In the genomic region with DNA sequence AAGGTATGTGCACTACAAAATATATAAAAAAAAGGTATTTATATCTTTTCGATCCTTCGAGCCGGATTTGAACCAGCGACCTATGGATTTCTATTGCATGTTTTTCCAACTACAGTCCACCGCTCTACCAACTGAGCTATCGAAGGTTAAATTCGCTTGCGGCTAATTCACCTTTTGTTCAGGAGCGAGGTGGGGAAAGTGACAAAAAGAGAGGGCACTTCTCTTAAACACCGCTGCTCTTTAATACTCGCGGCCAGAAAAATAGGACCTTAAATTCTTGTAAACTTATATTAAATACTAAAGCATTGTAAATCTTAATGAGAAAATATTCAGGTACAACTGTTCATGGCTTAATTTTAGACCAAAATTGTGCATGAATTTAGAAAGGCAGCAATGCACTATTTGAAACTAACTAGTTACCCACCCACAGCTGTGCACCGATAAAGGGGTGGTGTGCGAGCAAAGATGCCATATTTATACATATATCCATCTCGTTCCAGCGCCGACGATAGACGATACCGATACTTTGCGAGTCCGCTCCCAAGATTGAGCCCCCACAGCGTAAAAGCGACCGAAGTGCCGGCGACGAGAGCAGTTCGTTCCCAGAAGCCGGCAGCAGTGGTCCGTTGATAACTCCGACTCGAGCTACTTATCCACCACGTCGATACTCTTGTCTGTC, we compare ENCODE assay signal across 5 fruit fly cellular contexts.
TF ChIP-seq lines count a peak whose summit lies in the region.

No protein-coding gene starts in this region.

TF ChIP-seq in whole organism, adult, 20 proteins besides CTCF, POLR2A, EP300 and RAD21 (continued from another document):
- TF ChIP-seq CG1620 (GFP tag; optimal IDR thresholded peaks at IDR 0.05; lab: Kevin White, UChicago) (peak; percentile 95), bab1 (GFP tag; optimal IDR thresholded peaks at IDR 0.05; lab: Kevin White, UChicago) (peak; percentile 97), cic (GFP tag; optimal IDR thresholded peaks at IDR 0.05; lab: Kevin White, UChicago) (peak; percentile 93), Hr96 (GFP tag; optimal IDR thresholded peaks at IDR 0.05; lab: Kevin White, UChicago) (peak; percentile 97)
TF ChIP-seq in whole organism, adult: peak in this region for 18.

TF ChIP-seq in whole organism, embryonic, 481 proteins besides CTCF, POLR2A, EP300 and RAD21 (continued from another document and continues in another):
- peak; percentile 98 for TF ChIP-seq CG2678 (tag; optimal IDR thresholded peaks at IDR 0.05; lab: Kevin White, UChicago)
- TF ChIP-seq C15 (GFP tag; IDR thresholded peaks at IDR 0.05; lab: Robert Waterston, UW) = peak; percentile 94
- TF ChIP-seq cwo (GFP tag; optimal IDR thresholded peaks at IDR 0.05; lab: Kevin White, UChicago) = peak; percentile 97
- TF ChIP-seq fd3F (GFP tag; optimal IDR thresholded peaks at IDR 0.05; lab: Kevin White, UChicago) = peak; percentile 92
- TF ChIP-seq Nf-YA (GFP tag; IDR thresholded peaks at IDR 0.05; lab: Robert Waterston, UW) = peak; percentile 96
- peak; percentile 96 for TF ChIP-seq Camta (GFP tag; optimal IDR thresholded peaks at IDR 0.05; lab: Kevin White, UChicago)
- TF ChIP-seq lilli (GFP tag; optimal IDR thresholded peaks at IDR 0.05; lab: Kevin White, UChicago) = peak; percentile 99
- TF ChIP-seq gce (GFP tag; IDR thresholded peaks at IDR 0.05; lab: Robert Waterston, UW) = peak; percentile 96
- TF ChIP-seq dysf (GFP tag; IDR thresholded peaks at IDR 0.05; lab: Robert Waterston, UW) = peak; percentile 97
- TF ChIP-seq pan (optimal IDR thresholded peaks at IDR 0.05; lab: Kevin White, UChicago) = no peak
- TF ChIP-seq pan (GFP tag; optimal IDR thresholded peaks at IDR 0.05 in 1 of 2, IDR thresholded peaks at IDR 0.05 in 1 of 2) = peak in 1 of 2 experiments; percentile 97
- TF ChIP-seq tgo (GFP tag; IDR thresholded peaks at IDR 0.05; lab: Robert Waterston, UW) = peak; percentile 96
- TF ChIP-seq crc (GFP tag; optimal IDR thresholded peaks at IDR 0.05; lab: Kevin White, UChicago) = peak; percentile 96
- peak; percentile 90 for TF ChIP-seq CG18011 (GFP tag; optimal IDR thresholded peaks at IDR 0.05; lab: Kevin White, UChicago)
- peak; percentile 98 for TF ChIP-seq CG13624 (GFP tag; optimal IDR thresholded peaks at IDR 0.05; lab: Kevin White, UChicago)
- TF ChIP-seq CG3163 (GFP tag; optimal IDR thresholded peaks at IDR 0.05; lab: Kevin White, UChicago) = peak; percentile 100
- TF ChIP-seq MBD-R2 (GFP tag; IDR thresholded peaks at IDR 0.05; lab: Robert Waterston, UW) = peak; percentile 92
- TF ChIP-seq Blimp-1 (GFP tag; optimal IDR thresholded peaks at IDR 0.05; lab: Kevin White, UChicago) = peak; percentile 97
- TF ChIP-seq jumu (GFP tag; optimal IDR thresholded peaks at IDR 0.05; lab: Kevin White, UChicago) = peak; percentile 97
- peak; percentile 96 for TF ChIP-seq CG7987 (GFP tag; optimal IDR thresholded peaks at IDR 0.05; lab: Kevin White, UChicago)
- TF ChIP-seq pros (GFP tag; optimal IDR thresholded peaks at IDR 0.05; lab: Kevin White, UChicago) = peak; percentile 87
- peak; percentile 66 for TF ChIP-seq Bgb (GFP tag; IDR thresholded peaks at IDR 0.05; lab: Robert Waterston, UW; ENCODE audit: partially characterized antibody)
- peak; percentile 98 for TF ChIP-seq tin (GFP tag; optimal IDR thresholded peaks at IDR 0.05; lab: Kevin White, UChicago)
- TF ChIP-seq Dip2 (GFP tag; IDR thresholded peaks at IDR 0.05; lab: Robert Waterston, UW) = peak; percentile 51; the same call in 1 of the 2 replicates
- peak; percentile 99 for TF ChIP-seq ci (GFP tag; IDR thresholded peaks at IDR 0.05; lab: Robert Waterston, UW)
- TF ChIP-seq gsb (GFP tag; IDR thresholded peaks at IDR 0.05; lab: Robert Waterston, UW) = peak; percentile 87
- TF ChIP-seq CHES-1-like (GFP tag; optimal IDR thresholded peaks at IDR 0.05; lab: Kevin White, UChicago) = peak; percentile 96
- TF ChIP-seq schlank (tag; optimal IDR thresholded peaks at IDR 0.05; lab: Kevin White, UChicago) = peak; percentile 96
- TF ChIP-seq gem (tag; optimal IDR thresholded peaks at IDR 0.05; lab: Kevin White, UChicago) = peak; percentile 99

TF ChIP-seq in whole organism, prepupa, 60 proteins besides CTCF, POLR2A, EP300 and RAD21 (continued from another document and continues in another):
- TF ChIP-seq Eip93F (GFP tag; optimal IDR thresholded peaks at IDR 0.05; lab: Kevin White, UChicago) (peak; percentile 97), CG6792 (GFP tag; optimal IDR thresholded peaks at IDR 0.05; lab: Kevin White, UChicago) (peak; percentile 98), CG15336 (GFP tag; IDR thresholded peaks at IDR 0.05; lab: Robert Waterston, UW) (peak; percentile 99), CG16779 (tag; optimal IDR thresholded peaks at IDR 0.05; lab: Kevin White, UChicago) (peak; percentile 97), CG4318 (GFP tag; optimal IDR thresholded peaks at IDR 0.05; lab: Kevin White, UChicago) (peak; percentile 96), fd85E (GFP tag; optimal IDR thresholded peaks at IDR 0.05; lab: Kevin White, UChicago) (peak; percentile 94), dsx (GFP tag; optimal IDR thresholded peaks at IDR 0.05; lab: Kevin White, UChicago; ENCODE audit: poor library complexity, severe bottlenecking) (peak; percentile 97), Hr4 (GFP tag; optimal IDR thresholded peaks at IDR 0.05; lab: Kevin White, UChicago) (peak; percentile 99), CG10631 (GFP tag; optimal IDR thresholded peaks at IDR 0.05; lab: Kevin White, UChicago) (peak; percentile 98), CG8119 (GFP tag; IDR thresholded peaks at IDR 0.05; lab: Robert Waterston, UW) (peak; percentile 98), Blimp-1 (GFP tag; optimal IDR thresholded peaks at IDR 0.05; lab: Kevin White, UChicago) (peak; percentile 88), Smox (GFP tag; optimal IDR thresholded peaks at IDR 0.05; lab: Kevin White, UChicago) (peak; percentile 97), CG1621 (tag; optimal IDR thresholded peaks at IDR 0.05; lab: Kevin White, UChicago) (peak; percentile 98), Sox102F (GFP tag; optimal IDR thresholded peaks at IDR 0.05; lab: Kevin White, UChicago) (peak; percentile 98), ss (GFP tag; optimal IDR thresholded peaks at IDR 0.05; lab: Kevin White, UChicago) (peak; percentile 96 to 97), CG11902 (GFP tag; optimal IDR thresholded peaks at IDR 0.05; lab: Kevin White, UChicago) (peak; percentile 90), Gug (GFP tag; IDR thresholded peaks at IDR 0.05; lab: Robert Waterston, UW) (peak; percentile 96), Sox14 (GFP tag; optimal IDR thresholded peaks at IDR 0.05; lab: Kevin White, UChicago) (peak; percentile 98), CG7368 (GFP tag; optimal IDR thresholded peaks at IDR 0.05; lab: Kevin White, UChicago) (peak; percentile 98), CG6808 (GFP tag; optimal IDR thresholded peaks at IDR 0.05; lab: Kevin White, UChicago) (peak; percentile 96), vri (GFP tag; optimal IDR thresholded peaks at IDR 0.05; lab: Kevin White, UChicago) (peak; percentile 98), acj6 (GFP tag; optimal IDR thresholded peaks at IDR 0.05; lab: Kevin White, UChicago) (peak; percentile 98), CG8632 (GFP tag; optimal IDR thresholded peaks at IDR 0.05; lab: Kevin White, UChicago) (peak; percentile 97), esn (GFP tag; optimal IDR thresholded peaks at IDR 0.05; lab: Kevin White, UChicago) (peak; percentile 99), topi (GFP tag; optimal IDR thresholded peaks at IDR 0.05; lab: Kevin White, UChicago) (peak; percentile 98), OdsH (GFP tag; optimal IDR thresholded peaks at IDR 0.05; lab: Kevin White, UChicago) (peak; percentile 98), CG11294 (GFP tag; IDR thresholded peaks at IDR 0.05; lab: Robert Waterston, UW) (peak; percentile 94), Ets21C (GFP tag; optimal IDR thresholded peaks at IDR 0.05; lab: Kevin White, UChicago) (peak; percentile 94), fd59A (GFP tag; optimal IDR thresholded peaks at IDR 0.05; lab: Kevin White, UChicago) (peak; percentile 93), CG34406 (GFP tag; optimal IDR thresholded peaks at IDR 0.05; lab: Kevin White, UChicago) (peak; percentile 97)

TF ChIP-seq in whole organism, pupa, 21 proteins besides CTCF, POLR2A, EP300 and RAD21 (continued from another document):
- TF ChIP-seq CG14655 (GFP tag; optimal IDR thresholded peaks at IDR 0.05; lab: Kevin White, UChicago) (peak; percentile 98), CG8159 (tag; optimal IDR thresholded peaks at IDR 0.05; lab: Kevin White, UChicago) (peak; percentile 98), CG8301 (tag; optimal IDR thresholded peaks at IDR 0.05; lab: Kevin White, UChicago) (peak; percentile 99)

TF ChIP-seq in whole organism, wandering third instar larva, 38 proteins besides CTCF, POLR2A, EP300 and RAD21 (continued from another document):
- TF ChIP-seq HLH106 (tag; optimal IDR thresholded peaks at IDR 0.05; lab: Kevin White, UChicago) (peak; percentile 96), woc (GFP tag; optimal IDR thresholded peaks at IDR 0.05; lab: Kevin White, UChicago) (peak; percentile 98), dl (GFP tag; optimal IDR thresholded peaks at IDR 0.05; lab: Kevin White, UChicago; ENCODE audit: insufficient read depth in 1 of 2, partially characterized antibody in 2 of 2) (peak in 1 of 2 experiments; percentile 16), Hnf4 (GFP tag; optimal IDR thresholded peaks at IDR 0.05; lab: Kevin White, UChicago) (peak; percentile 97), Dfd (GFP tag; optimal IDR thresholded peaks at IDR 0.05; lab: Kevin White, UChicago) (no peak), br (GFP tag; optimal IDR thresholded peaks at IDR 0.05; lab: Kevin White, UChicago) (peak; percentile 98), N (GFP tag; optimal IDR thresholded peaks at IDR 0.05; lab: Kevin White, UChicago) (no peak), jim (GFP tag; optimal IDR thresholded peaks at IDR 0.05; lab: Kevin White, UChicago) (no peak), CrebA (GFP tag; optimal IDR thresholded peaks at IDR 0.05; lab: Kevin White, UChicago; ENCODE audit: borderline replicate concordance) (peak; percentile 96), GATAd (GFP tag; optimal IDR thresholded peaks at IDR 0.05; lab: Kevin White, UChicago) (no peak), lola (GFP tag; optimal IDR thresholded peaks at IDR 0.05; lab: Kevin White, UChicago) (no peak), CG32264 (GFP tag; optimal IDR thresholded peaks at IDR 0.05; lab: Kevin White, UChicago) (peak; percentile 93), Myc (optimal IDR thresholded peaks at IDR 0.05; lab: Kevin White, UChicago) (peak; percentile 17), ey (GFP tag; optimal IDR thresholded peaks at IDR 0.05; lab: Kevin White, UChicago) (peak; percentile 98), Hr78 (GFP tag; optimal IDR thresholded peaks at IDR 0.05; lab: Kevin White, UChicago) (no peak), pan (optimal IDR thresholded peaks at IDR 0.05; lab: Kevin White, UChicago) (no peak), Abd-B (GFP tag; optimal IDR thresholded peaks at IDR 0.05; lab: Kevin White, UChicago) (no peak), psq (GFP tag; optimal IDR thresholded peaks at IDR 0.05; lab: Kevin White, UChicago) (peak; percentile 94), CG9705 (GFP tag; optimal IDR thresholded peaks at IDR 0.05; lab: Kevin White, UChicago) (peak; percentile 92)
